Fruit fly (Drosophila melanogaster): ENCODE data around the gene Lgr1.

Gene Lgr1

dm6 chr3R:17681611-17682243 lies 43.9 kb upstream of the Lgr1 start:
- TF ChIP-seq CG33017 (tag; optimal IDR thresholded peaks at IDR 0.05) (no peak), pad (GFP tag; optimal IDR thresholded peaks at IDR 0.05) (no peak), CG5204 (GFP tag; optimal IDR thresholded peaks at IDR 0.05) (no peak), bab1 (GFP tag; optimal IDR thresholded peaks at IDR 0.05) (no peak), Mnt (GFP tag; optimal IDR thresholded peaks at IDR 0.05) (no peak), ovo (GFP tag; optimal IDR thresholded peaks at IDR 0.05) (no peak), CG11617 (GFP tag; optimal IDR thresholded peaks at IDR 0.05) (no peak), tj (GFP tag; optimal IDR thresholded peaks at IDR 0.05) (no peak), cic (GFP tag; optimal IDR thresholded peaks at IDR 0.05) (no peak), kay (GFP tag; ENCODE audit: borderline replicate concordance) (no peak), cnc (optimal IDR thresholded peaks at IDR 0.05) (no peak)

- no peak for TF ChIP-seq CG33017 (tag; optimal IDR thresholded peaks at IDR 0.05)
- TF ChIP-seq pad (GFP tag; optimal IDR thresholded peaks at IDR 0.05): no peak
- TF ChIP-seq bab1 (GFP tag; optimal IDR thresholded peaks at IDR 0.05): peak; percentile 26
- peak; percentile 37 for TF ChIP-seq Crg-1 (GFP tag; optimal IDR thresholded peaks at IDR 0.05)
- no peak for TF ChIP-seq CG7045 (GFP tag; optimal IDR thresholded peaks at IDR 0.05)
- TF ChIP-seq cic (GFP tag; optimal IDR thresholded peaks at IDR 0.05): peak; percentile 57
- TF ChIP-seq ovo (GFP tag; optimal IDR thresholded peaks at IDR 0.05): no peak
- no peak for TF ChIP-seq CG5204 (GFP tag; optimal IDR thresholded peaks at IDR 0.05)
- no peak for TF ChIP-seq kay (GFP tag; ENCODE audit: borderline replicate concordance)
- peak; percentile 31 for TF ChIP-seq CG11617 (GFP tag; optimal IDR thresholded peaks at IDR 0.05)
- TF ChIP-seq CG1620 (GFP tag; optimal IDR thresholded peaks at IDR 0.05): peak; percentile 10
- TF ChIP-seq CG12768 (GFP tag; optimal IDR thresholded peaks at IDR 0.05): no peak
- peak; percentile 76 for TF ChIP-seq tj (GFP tag; optimal IDR thresholded peaks at IDR 0.05)
- peak; percentile 65 for TF ChIP-seq CG14711 (tag; optimal IDR thresholded peaks at IDR 0.05)
- no peak for TF ChIP-seq Clk (GFP tag; optimal IDR thresholded peaks at IDR 0.05)
- TF ChIP-seq cnc (optimal IDR thresholded peaks at IDR 0.05): no peak
- TF ChIP-seq Mnt (GFP tag; optimal IDR thresholded peaks at IDR 0.05): no peak
- no peak for TF ChIP-seq toe (GFP tag; optimal IDR thresholded peaks at IDR 0.05)
- TF ChIP-seq Hr96 (GFP tag; optimal IDR thresholded peaks at IDR 0.05): no peak
- peak; percentile 28 for TF ChIP-seq CG7101 (tag; optimal IDR thresholded peaks at IDR 0.05)
Measured at dm6 chr3R:17682244-17682773, 43.3 kb upstream of the Lgr1 start, which contains the start of the genes alt and CG7655. alt (minus strand) TSS chr3R:17682515. CG7655 (plus strand) TSS chr3R:17682669.

DNA sequence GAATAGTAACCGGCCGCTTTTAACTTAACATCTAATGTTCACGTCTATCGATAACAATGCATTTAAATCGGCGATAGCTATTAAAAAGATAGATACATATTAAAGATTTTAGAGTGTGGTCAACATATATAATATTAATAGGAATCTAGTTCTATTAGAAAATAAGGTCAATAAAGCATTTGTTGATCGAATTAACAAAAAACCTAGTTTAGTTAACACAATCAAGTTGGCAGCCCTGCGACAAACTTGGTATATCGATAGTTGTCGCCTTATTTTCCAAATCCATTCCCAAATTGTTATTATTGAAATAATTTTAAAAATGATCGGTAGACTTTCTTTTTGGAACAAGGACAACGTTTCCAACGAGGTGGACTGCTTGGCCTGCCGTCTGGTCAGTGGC lies 40.7 kb upstream of the Lgr1 start, which contains the start of the genes CG31251 and CG31360:
Gene CG31251 (minus strand): TSS at position 62 of the 400 bp plus-strand sequence.
Gene CG31360 (plus strand): TSS at position 244 of the 400 bp plus-strand sequence.
- no peak for TF ChIP-seq cnc (optimal IDR thresholded peaks at IDR 0.05)
- no peak for TF ChIP-seq Mnt (GFP tag; optimal IDR thresholded peaks at IDR 0.05)
- TF ChIP-seq CG14711 (tag; optimal IDR thresholded peaks at IDR 0.05): peak; percentile 39
- TF ChIP-seq CG7101 (tag; optimal IDR thresholded peaks at IDR 0.05): peak; percentile 13
- no peak for TF ChIP-seq Clk (GFP tag; optimal IDR thresholded peaks at IDR 0.05)
- TF ChIP-seq kay (GFP tag; ENCODE audit: borderline replicate concordance): no peak
- TF ChIP-seq pad (GFP tag; optimal IDR thresholded peaks at IDR 0.05): no peak
- no peak for TF ChIP-seq Hr96 (GFP tag; optimal IDR thresholded peaks at IDR 0.05)
- no peak for TF ChIP-seq CG5204 (GFP tag; optimal IDR thresholded peaks at IDR 0.05)
- TF ChIP-seq Crg-1 (GFP tag; optimal IDR thresholded peaks at IDR 0.05): no peak
- TF ChIP-seq toe (GFP tag; optimal IDR thresholded peaks at IDR 0.05): no peak
- TF ChIP-seq CG12768 (GFP tag; optimal IDR thresholded peaks at IDR 0.05): no peak
- no peak for TF ChIP-seq CG7045 (GFP tag; optimal IDR thresholded peaks at IDR 0.05)
- peak; percentile 4 for TF ChIP-seq bab1 (GFP tag; optimal IDR thresholded peaks at IDR 0.05)
- no peak for TF ChIP-seq tj (GFP tag; optimal IDR thresholded peaks at IDR 0.05)
- TF ChIP-seq cic (GFP tag; optimal IDR thresholded peaks at IDR 0.05): no peak

DNA sequence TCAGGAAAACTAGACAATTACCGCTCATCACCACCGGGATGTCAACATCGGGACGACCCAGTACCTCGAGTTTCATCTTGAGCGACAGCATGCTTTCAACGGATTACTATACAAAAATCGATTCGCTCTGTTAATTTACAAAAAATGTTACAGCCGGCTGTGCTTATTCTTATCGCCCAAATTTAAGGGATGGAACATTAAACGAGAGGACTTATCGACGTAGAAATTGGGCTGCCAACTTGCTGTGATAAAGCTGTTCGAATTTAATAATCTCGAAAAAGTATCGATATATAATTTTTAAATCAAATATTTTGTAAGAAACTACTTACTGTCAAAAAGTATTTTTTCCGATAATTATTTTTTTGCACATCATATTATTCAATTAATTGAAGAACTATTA lies 38.7 kb upstream of the Lgr1 start, which contains the start of gene CG31249:
Gene CG31249 (minus strand): TSS at position 197 of the 400 bp plus-strand sequence.
- TF ChIP-seq bab1 (GFP tag; optimal IDR thresholded peaks at IDR 0.05) (peak; percentile 49), CG7101 (tag; optimal IDR thresholded peaks at IDR 0.05) (peak; percentile 22), CG5204 (GFP tag; optimal IDR thresholded peaks at IDR 0.05) (no peak), CG33017 (tag; optimal IDR thresholded peaks at IDR 0.05) (no peak), Crg-1 (GFP tag; optimal IDR thresholded peaks at IDR 0.05) (peak; percentile 16)

dm6 chr3R:17699891-17700487 lies 25.6 kb upstream of the Lgr1 start:
- TF ChIP-seq CG1620 (GFP tag; optimal IDR thresholded peaks at IDR 0.05) (no peak), bab1 (GFP tag; optimal IDR thresholded peaks at IDR 0.05) (no peak), toe (GFP tag; optimal IDR thresholded peaks at IDR 0.05) (no peak), Mnt (GFP tag; optimal IDR thresholded peaks at IDR 0.05) (peak; percentile 68), Clk (GFP tag; optimal IDR thresholded peaks at IDR 0.05) (peak; percentile 86)

DNA sequence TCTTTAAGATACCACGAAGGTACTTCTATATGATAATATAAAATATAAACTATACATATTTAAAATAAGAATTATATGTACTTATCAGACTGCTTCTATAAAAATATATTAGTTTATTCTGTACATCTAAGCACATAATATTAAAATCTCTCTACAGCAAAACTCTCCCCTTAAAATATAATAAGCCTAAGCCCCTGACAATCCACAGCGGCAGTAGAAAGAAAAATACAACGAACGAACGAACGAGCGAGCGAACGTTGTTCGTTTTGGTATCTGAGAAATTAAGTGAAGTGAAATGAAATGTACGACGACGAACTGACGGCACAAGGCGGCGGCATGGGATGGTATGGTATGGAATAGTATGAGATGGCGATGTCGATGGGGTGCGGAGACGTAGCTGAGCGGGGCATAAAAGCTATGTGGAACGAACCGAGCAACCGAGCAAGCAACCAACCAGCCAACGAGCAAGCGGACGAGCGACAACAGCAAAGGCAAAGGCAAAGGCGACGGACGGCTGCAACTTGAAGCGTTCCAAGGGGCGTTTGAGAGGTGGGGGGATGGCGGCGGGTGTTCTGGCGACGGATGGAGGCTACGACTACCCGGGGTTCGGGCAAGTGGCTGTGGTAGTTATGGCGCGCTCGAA lies 25.0 kb upstream of the Lgr1 start:
- TF ChIP-seq CG14711 (tag; optimal IDR thresholded peaks at IDR 0.05) (peak; percentile 96), bab1 (GFP tag; optimal IDR thresholded peaks at IDR 0.05) (peak; percentile 98), Crg-1 (GFP tag; optimal IDR thresholded peaks at IDR 0.05) (peak; percentile 88), CG7045 (GFP tag; optimal IDR thresholded peaks at IDR 0.05) (peak; percentile 99), pad (GFP tag; optimal IDR thresholded peaks at IDR 0.05) (peak; percentile 91), ovo (GFP tag; optimal IDR thresholded peaks at IDR 0.05) (peak; percentile 92), Hr96 (GFP tag; optimal IDR thresholded peaks at IDR 0.05) (peak; percentile 60), Mnt (GFP tag; optimal IDR thresholded peaks at IDR 0.05) (peak; percentile 17), CG5204 (GFP tag; optimal IDR thresholded peaks at IDR 0.05) (no peak), cnc (optimal IDR thresholded peaks at IDR 0.05) (no peak), CG12768 (GFP tag; optimal IDR thresholded peaks at IDR 0.05) (peak; percentile 98), tj (GFP tag; optimal IDR thresholded peaks at IDR 0.05) (peak; percentile 91), CG11617 (GFP tag; optimal IDR thresholded peaks at IDR 0.05) (peak; percentile 99), toe (GFP tag; optimal IDR thresholded peaks at IDR 0.05) (peak; percentile 87), cic (GFP tag; optimal IDR thresholded peaks at IDR 0.05) (peak; percentile 84), CG33017 (tag; optimal IDR thresholded peaks at IDR 0.05) (peak; percentile 99), CG1620 (GFP tag; optimal IDR thresholded peaks at IDR 0.05) (peak; percentile 67), Clk (GFP tag; optimal IDR thresholded peaks at IDR 0.05) (peak; percentile 76), CG7101 (tag; optimal IDR thresholded peaks at IDR 0.05) (peak; percentile 99), kay (GFP tag; ENCODE audit: borderline replicate concordance) (peak; percentile 99)

Measured in whole organism, adult.